Worm (Caenorhabditis elegans): ENCODE measurements around the gene M01H9.4.

Gene M01H9.4

DNA sequence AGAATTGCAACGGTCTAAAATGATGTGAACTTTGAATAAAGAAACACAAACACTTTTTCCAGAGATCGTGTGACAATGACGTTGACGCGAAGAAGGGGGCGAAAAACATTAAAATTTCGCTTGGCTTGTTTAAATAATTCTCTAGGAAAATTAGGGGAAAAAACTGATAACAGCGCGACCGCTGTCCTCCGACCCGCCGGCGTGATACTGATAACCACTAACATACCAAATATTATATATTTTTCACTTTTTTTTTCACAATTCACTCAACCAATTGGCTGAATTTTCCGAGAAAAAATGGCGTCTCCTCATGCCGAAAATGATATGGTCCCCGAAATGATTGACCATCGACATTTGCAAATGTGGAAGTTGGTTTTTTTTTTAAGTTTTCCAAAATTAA, 32.9 kb downstream of the M01H9.4 start (continued):
- no peak for TF ChIP-seq dmd-8 (GFP tag; IDR thresholded peaks at IDR 0.05)
- TF ChIP-seq nhr-102 (tag; optimal IDR thresholded peaks at IDR 0.05), result peak; percentile 47
- peak; percentile 27; the same call in 1 of the 2 replicates for TF ChIP-seq snpc-1.2 (GFP tag; IDR thresholded peaks at IDR 0.05)
- peak in 1 of 2 experiments; percentile 53 for TF ChIP-seq daf-16 (GFP tag; optimal IDR thresholded peaks at IDR 0.05)
- TF ChIP-seq daf-16 (tag; optimal IDR thresholded peaks at IDR 0.05), result peak; percentile 64
- TF ChIP-seq F49E8.2 (tag; optimal IDR thresholded peaks at IDR 0.05; ENCODE audit: borderline replicate concordance), result peak; percentile 19
- no peak for TF ChIP-seq nhr-42 (GFP tag; IDR thresholded peaks at IDR 0.05)
- TF ChIP-seq Y75B8A.6 (GFP tag; IDR thresholded peaks at IDR 0.05), result 0 out of 2 replicates have a peak, but pooled peaks have one; percentile 55
- peak; percentile 31 for TF ChIP-seq spr-1 (tag; optimal IDR thresholded peaks at IDR 0.05)
- no peak for TF ChIP-seq aly-2 (tag; optimal IDR thresholded peaks at IDR 0.05)
- TF ChIP-seq Y5F2A.4 (GFP tag; optimal IDR thresholded peaks at IDR 0.05), result no peak
- TF ChIP-seq dmd-9 (GFP tag; IDR thresholded peaks at IDR 0.05), result no peak
- TF ChIP-seq gei-8 (GFP tag; optimal IDR thresholded peaks at IDR 0.05), result peak; percentile 30
- peak; percentile 30 for TF ChIP-seq mep-1 (tag; optimal IDR thresholded peaks at IDR 0.05)
- TF ChIP-seq snpc-4 (tag; optimal IDR thresholded peaks at IDR 0.05), result no peak
- peak; percentile 68 for TF ChIP-seq hlh-11 (tag; optimal IDR thresholded peaks at IDR 0.05)
- no peak for TF ChIP-seq rbr-2 (tag; optimal IDR thresholded peaks at IDR 0.05)
- no peak for TF ChIP-seq hif-1 (tag; optimal IDR thresholded peaks at IDR 0.05)
- TF ChIP-seq Y48G9A.11 (GFP tag; IDR thresholded peaks at IDR 0.05), result peak; percentile 44; the same call in 1 of the 2 replicates
- TF ChIP-seq F10B5.3 (tag; optimal IDR thresholded peaks at IDR 0.05), result no peak
- TF ChIP-seq D1046.2 (GFP tag; IDR thresholded peaks at IDR 0.05), result 0 out of 2 replicates have a peak, but pooled peaks have one; percentile 6
- no peak for TF ChIP-seq mdl-1 (tag; optimal IDR thresholded peaks at IDR 0.05)
- peak; percentile 75 for TF ChIP-seq nhr-41 (GFP tag; IDR thresholded peaks at IDR 0.05)
- peak; percentile 22 for TF ChIP-seq zfp-2 (tag; optimal IDR thresholded peaks at IDR 0.05)
- peak; percentile 53 for TF ChIP-seq T26A8.4 (GFP tag; IDR thresholded peaks at IDR 0.05)

DNA sequence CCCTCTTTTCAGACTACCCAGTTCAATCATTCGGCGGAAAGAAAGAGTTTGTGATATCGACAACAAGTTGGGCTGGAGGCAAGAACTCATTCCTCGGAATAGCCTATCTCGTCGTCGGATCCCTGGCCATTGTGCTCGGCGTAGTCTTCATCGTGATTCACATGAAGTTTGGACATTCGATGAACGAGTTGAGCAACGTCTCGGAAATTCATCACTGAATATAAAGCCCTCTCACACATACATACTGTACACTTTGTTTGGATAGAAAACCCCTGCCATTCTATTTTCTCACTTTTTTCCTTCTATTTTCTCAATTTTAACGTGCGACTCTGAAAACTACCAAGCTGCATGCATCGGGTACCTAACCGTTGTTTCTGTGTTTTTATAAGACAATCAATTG, 33.3 kb downstream of the M01H9.4 start, which contains the start of gene R08C7.12:
Gene R08C7.12 (plus strand): TSS at position 301 of the 400 bp plus-strand sequence.
- TF ChIP-seq hmg-1.1 (GFP tag; IDR thresholded peaks at IDR 0.05) (no peak), aha-1 (tag) (peak; percentile 8), ceh-44 (GFP tag; IDR thresholded peaks at IDR 0.05) (no peak)

DNA sequence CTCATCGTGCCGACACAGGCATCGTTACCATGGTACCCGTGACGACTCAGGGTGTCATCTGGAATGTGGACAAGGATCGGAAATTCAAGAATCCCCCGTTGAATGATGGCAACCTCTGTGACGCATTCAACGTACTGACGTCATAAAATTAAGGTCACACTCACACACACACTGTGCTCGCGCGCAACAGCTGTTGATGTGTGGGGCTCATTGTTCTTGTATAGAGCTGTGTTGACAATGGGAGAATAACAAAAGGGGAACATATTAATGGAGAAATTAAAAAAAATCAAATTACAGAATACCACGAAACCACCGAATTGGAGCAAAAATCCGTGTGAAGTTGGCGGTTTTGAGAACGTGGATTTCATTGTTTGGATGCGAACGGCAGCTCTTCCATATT, 34.4 kb downstream of the M01H9.4 start:
- TF ChIP-seq nhr-25 (tag; optimal IDR thresholded peaks at IDR 0.05; ENCODE audit: borderline replicate concordance, insufficient read depth) (no peak), php-3 (GFP tag; IDR thresholded peaks at IDR 0.05) (no peak), mes-2 (tag; optimal IDR thresholded peaks at IDR 0.05; ENCODE audit: poor library complexity, severe bottlenecking) (peak; percentile 15), nhr-28 (tag; optimal IDR thresholded peaks at IDR 0.05) (no peak), nhr-77 (tag; optimal IDR thresholded peaks at IDR 0.05) (no peak), lin-15B (tag; optimal IDR thresholded peaks at IDR 0.05) (no peak)

DNA sequence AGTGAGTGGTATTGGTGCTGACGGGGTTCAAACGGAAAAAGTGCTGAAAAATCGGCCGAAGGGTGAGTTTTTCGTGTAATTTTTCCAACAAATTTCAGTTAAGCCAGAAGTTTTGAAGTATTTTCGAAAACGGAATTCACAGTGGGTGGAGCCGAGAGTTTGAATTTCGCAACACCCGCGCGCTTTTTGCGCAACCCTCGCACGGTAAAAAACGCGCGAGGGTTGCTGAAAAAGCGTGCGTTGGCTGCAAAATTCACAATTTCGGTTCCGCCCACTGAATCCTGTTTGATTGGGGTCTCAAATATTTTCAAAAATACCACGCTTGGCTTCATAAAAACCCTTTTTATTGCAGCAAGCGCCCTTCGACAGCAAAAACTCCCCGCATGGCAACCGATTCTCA, 35.3 kb downstream of the M01H9.4 start:
- no peak for TF ChIP-seq gei-8 (GFP tag; optimal IDR thresholded peaks at IDR 0.05)
- TF ChIP-seq lin-38 (GFP tag; IDR thresholded peaks at IDR 0.05), result peak; percentile 41
- peak; percentile 31 for TF ChIP-seq unc-130 (GFP tag; optimal IDR thresholded peaks at IDR 0.05)
- 0 out of 2 replicates have a peak, but pooled peaks have one; percentile 30 for TF ChIP-seq D1046.2 (GFP tag; IDR thresholded peaks at IDR 0.05)
- TF ChIP-seq snpc-1.2 (GFP tag; IDR thresholded peaks at IDR 0.05), result peak; percentile 63
- no peak for TF ChIP-seq lin-29 (GFP tag; IDR thresholded peaks at IDR 0.05)
- 0 out of 2 replicates have a peak, but pooled peaks have one; percentile 55 for TF ChIP-seq egl-43 (GFP tag; IDR thresholded peaks at IDR 0.05)
